Worm (Caenorhabditis elegans) whole organism, young adult: ENCODE results near the gene Y39B6A.33.

Experiments
- C06A6.2 ChIP-seq: fragments of 200-800 bp; sonication (Bioruptor generic); conservative IDR thresholded peaks from 2 replicates; pipeline ENCODE4 v1.3.6; 2022; ENCODE audit warnings: missing genetic modification characterization, missing compliant biosample characterization
- T26A5.8 ChIP-seq: sonication (generic microtip); optimal IDR thresholded peaks from 2 replicates; lab custom pipeline; 2016; ENCODE audit warnings: missing genetic modification characterization, missing compliant biosample characterization
- ceh-100 ChIP-seq: fragments of 200-800 bp; sonication (Bioruptor generic); IDR thresholded peaks from 2 replicates; pipeline ENCODE4 v1.3.6; 2022; ENCODE audit warnings: missing genetic modification reagents, missing genetic modification characterization, missing compliant biosample characterization
- egrh-3 ChIP-seq: fragments of 200-800 bp; sonication (Bioruptor generic); IDR thresholded peaks from 2 replicates; pipeline ENCODE4 v1.3.6; 2022; ENCODE audit warnings: missing genetic modification reagents, missing genetic modification characterization, missing compliant biosample characterization
- hlh-26 ChIP-seq: fragments of 200-800 bp; sonication (Bioruptor generic); conservative IDR thresholded peaks from 2 replicates; pipeline ENCODE4 v1.3.6; 2022; ENCODE audit warnings: missing genetic modification reagents, missing genetic modification characterization, missing compliant biosample characterization
- let-607 ChIP-seq, 2 experiments: fragments of 200-800 bp in 1 of 2; sonication (Bioruptor generic) in 1 of 2; sonication (generic microtip) in 1 of 2; optimal IDR thresholded peaks; 2 replicates each; lab custom pipeline; 2016 to 2018; ENCODE audit warnings: mild to moderate bottlenecking in 2 of 2, missing compliant biosample characterization in 2 of 2, missing genetic modification characterization in 2 of 2, moderate library complexity in 2 of 2, missing genotype in 1 of 2

DNA sequence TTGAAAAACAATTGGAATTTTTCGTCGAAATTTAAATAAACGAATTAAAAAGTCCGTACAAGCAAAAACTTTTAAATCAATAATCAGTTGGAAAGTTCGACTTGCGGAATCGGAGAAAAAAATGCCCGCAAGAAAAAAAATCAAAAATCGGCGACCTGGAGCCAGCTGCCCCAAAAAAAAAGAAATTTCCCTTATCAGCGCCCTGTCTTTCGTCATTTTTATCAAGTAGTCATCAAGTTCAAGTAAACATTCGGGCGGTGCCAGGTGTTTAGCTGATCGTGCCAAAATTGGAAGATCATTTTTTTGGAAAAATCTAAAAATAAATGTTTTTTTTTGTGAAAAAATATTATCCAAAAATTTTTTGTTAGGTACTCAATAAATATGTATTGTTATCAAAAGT is 23.5 kb upstream of the Y39B6A.33 start:
- TF ChIP-seq hlh-26 (GFP tag; lab: Robert Waterston, UW) (no peak), egrh-3 (no peak), let-607 (tag; optimal IDR thresholded peaks at IDR 0.05; lab: Kevin White, UChicago) (no peak), C06A6.2 (GFP tag; lab: Robert Waterston, UW) (no peak), T26A5.8 (tag; lab: Kevin White, UChicago) (no peak), ceh-100 (GFP tag; lab: Robert Waterston, UW) (no peak)
